Fruit fly (Drosophila melanogaster) whole organism, embryonic: ENCODE measurements around the gene CG10254.
A peak's percentile ranks its signal among the peaks of the same experiment; 100 is the strongest.

Source experiments
- Bdp1 ChIP-seq: fragments of 200-800 bp; sonication (Bioruptor generic); optimal IDR thresholded peaks from 3 replicates; lab custom pipeline; 2016; ENCODE audit warnings: missing biosample characterization, missing genetic modification characterization
- Blimp-1 ChIP-seq: fragments of 200-800 bp; sonication (Bioruptor generic); optimal IDR thresholded peaks from 3 replicates; lab custom pipeline; 2018; ENCODE audit warnings: missing biosample characterization, missing genetic modification characterization, mild to moderate bottlenecking, moderate library complexity, missing genetic modification reagents
- CG11456 ChIP-seq: fragments of 200-800 bp; sonication (Bioruptor generic); IDR thresholded peaks from 3 replicates; pipeline ENCODE4 v1.3.6; 2022; ENCODE audit warnings: missing biosample characterization, missing genetic modification characterization
- CG12391 ChIP-seq: fragments of 200-800 bp; sonication (Bioruptor generic); optimal IDR thresholded peaks from 3 replicates; lab custom pipeline; 2018; ENCODE audit warnings: missing biosample characterization, mild to moderate bottlenecking, missing genetic modification characterization, moderate library complexity
- CG1603 ChIP-seq: fragments of 200-800 bp; sonication (Bioruptor generic); optimal IDR thresholded peaks from 2 replicates; lab custom pipeline; 2019; ENCODE audit warnings: missing biosample characterization, mild to moderate bottlenecking, missing genetic modification characterization, moderate library complexity
- CG17829 ChIP-seq: fragments of 200-800 bp; optimal IDR thresholded peaks from 2 replicates; lab custom pipeline; 2019; ENCODE audit warnings: missing biosample characterization, mild to moderate bottlenecking, missing genetic modification characterization, moderate library complexity
- CG2712 ChIP-seq: fragments of 200-800 bp; optimal IDR thresholded peaks from 3 replicates; lab custom pipeline; 2019; ENCODE audit warnings: missing biosample characterization, mild to moderate bottlenecking, missing genetic modification characterization, moderate library complexity
- CG30403 ChIP-seq: fragments of 200-800 bp; sonication (Bioruptor generic); optimal IDR thresholded peaks from 3 replicates; lab custom pipeline; 2016; ENCODE audit warnings: missing biosample characterization, missing genetic modification characterization
- CG34376 ChIP-seq: fragments of 200-800 bp; sonication (Bioruptor generic); optimal IDR thresholded peaks from 2 replicates; lab custom pipeline; 2018; ENCODE audit warnings: missing biosample characterization, mild to moderate bottlenecking, missing genetic modification characterization
- CG4820 ChIP-seq: fragments of 200-800 bp; sonication (Bioruptor generic); optimal IDR thresholded peaks from 3 replicates; lab custom pipeline; 2016; ENCODE audit warnings: missing biosample characterization, missing genetic modification characterization
- CG5245 ChIP-seq: fragments of 200-800 bp; sonication (Bioruptor generic); optimal IDR thresholded peaks from 3 replicates; lab custom pipeline; 2016; ENCODE audit warnings: missing biosample characterization, missing genetic modification characterization
- CkIIα-i1 ChIP-seq: fragments of 200-800 bp; sonication (Bioruptor generic); IDR thresholded peaks from 2 replicates; pipeline ENCODE4 v1.3.6; 2022; ENCODE audit warnings: missing biosample characterization, missing genetic modification characterization
- Dad ChIP-seq: fragments of 200-800 bp; sonication (Bioruptor generic); optimal IDR thresholded peaks from 3 replicates; lab custom pipeline; 2016; ENCODE audit warnings: missing biosample characterization, missing genetic modification characterization
- ERR ChIP-seq: fragments of 200-800 bp; sonication (Bioruptor generic); optimal IDR thresholded peaks from 2 replicates; lab custom pipeline; 2016; ENCODE audit warnings: missing biosample characterization, missing genetic modification characterization
- Ets97D ChIP-seq: fragments of 200-800 bp; sonication (Bioruptor generic); optimal IDR thresholded peaks from 3 replicates; lab custom pipeline; 2016; ENCODE audit warnings: missing biosample characterization, missing genetic modification characterization
- Fer2 ChIP-seq: fragments of 200-800 bp; sonication (Bioruptor generic); optimal IDR thresholded peaks from 2 replicates; lab custom pipeline; 2018; ENCODE audit warnings: missing biosample characterization, mild to moderate bottlenecking, missing genetic modification characterization, moderate library complexity
- Lhr ChIP-seq: fragments of 200-800 bp; sonication (Bioruptor generic); optimal IDR thresholded peaks from 3 replicates; lab custom pipeline; 2017; ENCODE audit warnings: mild to moderate bottlenecking, missing biosample characterization, missing genetic modification reagents, missing genetic modification characterization
- Med ChIP-seq: fragments of 200-800 bp; sonication (Bioruptor generic); peaks from one replicate; lab custom pipeline; 2016; ENCODE audit warnings: missing biosample characterization, missing genetic modification characterization, mild to moderate bottlenecking, inconsistent platforms, moderate library complexity
- Meics ChIP-seq: fragments of 200-800 bp; sonication (Bioruptor generic); optimal IDR thresholded peaks from 2 replicates; lab custom pipeline; 2017; ENCODE audit warnings: missing biosample characterization, mild to moderate bottlenecking, missing genetic modification characterization
- NFAT ChIP-seq: fragments of 200-800 bp; sonication (Bioruptor generic); IDR thresholded peaks from 2 replicates; pipeline ENCODE4 v1.3.6; 2022; ENCODE audit warnings: missing biosample characterization, missing genetic modification characterization
- Optix ChIP-seq: fragments of 200-800 bp; sonication (Bioruptor generic); IDR thresholded peaks from 3 replicates; pipeline ENCODE4 v1.3.6; 2022; ENCODE audit warnings: missing biosample characterization, missing genetic modification characterization
- PHDP ChIP-seq: fragments of 200-800 bp; sonication (Bioruptor generic); optimal IDR thresholded peaks from 3 replicates; lab custom pipeline; 2018; ENCODE audit warnings: missing biosample characterization, mild to moderate bottlenecking, missing genetic modification characterization, moderate library complexity
- Pdp1 ChIP-seq, 2 experiments: fragments of 200-800 bp; sonication (Bioruptor generic); optimal IDR thresholded peaks; 3 replicates each; lab custom pipeline; 2016; ENCODE audit warnings: missing biosample characterization in 2 of 2, missing genetic modification characterization in 2 of 2, mild to moderate bottlenecking in 1 of 2, moderate library complexity in 1 of 2
- Sox102F ChIP-seq: fragments of 200-800 bp; sonication (Bioruptor generic); optimal IDR thresholded peaks from 2 replicates; lab custom pipeline; 2018; ENCODE audit warnings: missing biosample characterization, mild to moderate bottlenecking, missing genetic modification characterization, moderate library complexity
- Ssrp ChIP-seq: fragments of 200-800 bp; sonication (Bioruptor generic); optimal IDR thresholded peaks from 2 replicates; lab custom pipeline; 2018; ENCODE audit warnings: missing biosample characterization, mild to moderate bottlenecking, missing genetic modification characterization, moderate library complexity
- Tbp ChIP-seq: fragments of >200 bp; optimal IDR thresholded peaks from 2 replicates; lab custom pipeline; 2018; ENCODE audit warnings: missing biosample characterization, missing genetic modification characterization
- ato ChIP-seq: fragments of 200-800 bp; sonication (Bioruptor generic); IDR thresholded peaks from 2 replicates; pipeline ENCODE4 v1.3.6; 2022; ENCODE audit warnings: missing biosample characterization, missing genetic modification characterization; ENCODE audit not compliant: partially characterized antibody
- cato ChIP-seq: fragments of 200-800 bp; sonication (Bioruptor generic); optimal IDR thresholded peaks from 2 replicates; lab custom pipeline; 2016; ENCODE audit warnings: missing biosample characterization, missing genetic modification characterization, borderline replicate concordance
- cg ChIP-seq: fragments of 200-800 bp; sonication (Bioruptor generic); optimal IDR thresholded peaks from 3 replicates; lab custom pipeline; 2019; ENCODE audit warnings: missing biosample characterization, mild to moderate bottlenecking, missing genetic modification characterization, moderate library complexity
- crol ChIP-seq: fragments of 200-800 bp; sonication (Bioruptor generic); IDR thresholded peaks from 2 replicates; pipeline ENCODE4 v1.3.6; 2022; ENCODE audit warnings: missing biosample characterization, missing genetic modification characterization
- cwo ChIP-seq: fragments of 200-800 bp; sonication (Bioruptor generic); optimal IDR thresholded peaks from 3 replicates; lab custom pipeline; 2017; ENCODE audit warnings: missing biosample characterization, missing genetic modification characterization, mild to moderate bottlenecking, moderate library complexity, missing genetic modification reagents
- danr ChIP-seq: fragments of 200-800 bp; sonication (Bioruptor generic); IDR thresholded peaks from 2 replicates; pipeline ENCODE4 v1.3.6; 2022; ENCODE audit warnings: missing biosample characterization, missing genetic modification characterization
- disco-r ChIP-seq: fragments of 200-800 bp; sonication (Bioruptor generic); optimal IDR thresholded peaks from 2 replicates; lab custom pipeline; 2016; ENCODE audit warnings: missing biosample characterization, missing genetic modification characterization
- ems ChIP-seq: fragments of 200-800 bp; sonication (Bioruptor generic); optimal IDR thresholded peaks from 3 replicates; lab custom pipeline; 2016; ENCODE audit warnings: missing biosample characterization, missing genetic modification characterization
- ewg ChIP-seq: fragments of 200-800 bp; sonication (Bioruptor generic); optimal IDR thresholded peaks from 3 replicates; lab custom pipeline; 2017; ENCODE audit warnings: mild to moderate bottlenecking, missing biosample characterization, missing genetic modification reagents, missing genetic modification characterization
- ftz-f1 ChIP-seq: fragments of 200-800 bp; sonication (Bioruptor generic); optimal IDR thresholded peaks from 2 replicates; lab custom pipeline; 2016; ENCODE audit warnings: missing biosample characterization, missing genetic modification characterization
- fu2 ChIP-seq: fragments of 200-800 bp; sonication (Bioruptor generic); optimal IDR thresholded peaks from 2 replicates; lab custom pipeline; 2016; ENCODE audit warnings: missing biosample characterization, missing genetic modification characterization
- grn ChIP-seq: fragments of 200-800 bp; sonication (Bioruptor generic); optimal IDR thresholded peaks from 3 replicates; lab custom pipeline; 2017; ENCODE audit warnings: missing biosample characterization, missing genetic modification characterization
- ham ChIP-seq: fragments of 200-800 bp; sonication (Bioruptor generic); IDR thresholded peaks from 2 replicates; pipeline ENCODE4 v1.3.6; 2022; ENCODE audit warnings: missing biosample characterization, missing genetic modification characterization
- hb ChIP-seq: fragments of 200-800 bp; sonication (Bioruptor generic); IDR thresholded peaks from 3 replicates; pipeline ENCODE4 v1.3.6; 2022; ENCODE audit warnings: missing biosample characterization, missing genetic modification characterization; ENCODE audit not compliant: partially characterized antibody
- hkb ChIP-seq, 2 experiments: fragments of 200-800 bp in 1 of 2; fragments of >200 bp in 1 of 2; sonication (Bioruptor generic) in 1 of 2; IDR thresholded peaks in 1 of 2; optimal IDR thresholded peaks in 1 of 2; 2 replicates each; pipeline versions ENCODE4 v1.3.6 to Lab custom; 2017 to 2022; ENCODE audit warnings: missing biosample characterization in 1 of 2, missing genetic modification characterization in 1 of 2
- kay ChIP-seq: fragments of 200-800 bp; sonication (Bioruptor generic); optimal IDR thresholded peaks from 2 replicates; lab custom pipeline; 2016; ENCODE audit warnings: missing biosample characterization, missing genetic modification characterization
- maf-S ChIP-seq: fragments of 200-800 bp; sonication (Bioruptor generic); optimal IDR thresholded peaks from 2 replicates; lab custom pipeline; 2016; ENCODE audit warnings: missing biosample characterization, missing genetic modification characterization
- mam ChIP-seq: fragments of 200-800 bp; sonication (Bioruptor generic); optimal IDR thresholded peaks from 3 replicates; lab custom pipeline; 2016; ENCODE audit warnings: missing biosample characterization, missing genetic modification characterization
- p53 ChIP-seq: fragments of 200-800 bp; sonication (Bioruptor generic); optimal IDR thresholded peaks from 2 replicates; lab custom pipeline; 2016; ENCODE audit warnings: missing biosample characterization, missing genetic modification characterization
- run ChIP-seq: fragments of 200-800 bp; sonication (Bioruptor generic); optimal IDR thresholded peaks from 3 replicates; lab custom pipeline; 2018; ENCODE audit warnings: missing biosample characterization, mild to moderate bottlenecking, missing genetic modification characterization
- sens ChIP-seq: fragments of 200-800 bp; sonication (Bioruptor generic); peaks from one replicate; lab custom pipeline; 2016; ENCODE audit warnings: missing biosample characterization, missing genetic modification characterization
- seq ChIP-seq: fragments of 200-800 bp; sonication (Bioruptor generic); IDR thresholded peaks from 2 replicates; pipeline ENCODE4 v1.3.6; 2022; ENCODE audit warnings: missing biosample characterization, missing genetic modification characterization
- sim ChIP-seq: fragments of 200-800 bp; sonication (Bioruptor generic); IDR thresholded peaks from 2 replicates; pipeline ENCODE4 v1.3.6; 2022; ENCODE audit warnings: missing biosample characterization, missing genetic modification characterization
- slou ChIP-seq: fragments of 200-800 bp; sonication (Bioruptor generic); optimal IDR thresholded peaks from 3 replicates; lab custom pipeline; 2016; ENCODE audit warnings: missing biosample characterization, missing genetic modification characterization
- vvl ChIP-seq: fragments of 200-800 bp; sonication (Bioruptor generic); IDR thresholded peaks from 2 replicates; pipeline ENCODE4 v1.3.6; 2022; ENCODE audit warnings: missing biosample characterization, missing genetic modification characterization

CG10254 gene

DNA sequence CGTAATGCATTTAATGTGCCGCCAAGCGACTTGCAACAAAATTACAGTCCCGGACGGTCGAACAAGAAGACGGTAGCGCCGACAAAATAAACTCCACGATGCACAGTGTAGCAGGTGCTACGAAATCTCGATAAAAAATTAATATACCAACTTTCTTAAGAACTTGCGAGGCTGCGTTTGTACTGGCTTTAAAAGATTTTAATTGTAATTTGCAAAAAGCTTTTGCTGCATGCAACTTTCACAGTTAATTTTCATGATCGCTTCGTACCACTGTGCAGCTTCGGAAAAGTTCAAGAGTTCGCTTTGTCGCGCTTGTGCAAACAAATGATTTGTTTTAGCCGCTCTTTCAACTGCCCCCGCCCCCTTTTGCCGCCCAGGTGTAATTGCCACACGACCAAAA is 48.6 kb downstream of the CG10254 start (continued):
- TF ChIP-seq slou (GFP tag; lab: Kevin White, UChicago) (no peak), Lhr (GFP tag; lab: Kevin White, UChicago) (peak; percentile 7), Ssrp (tag; lab: Kevin White, UChicago) (peak; percentile 64), CG4820 (GFP tag; lab: Kevin White, UChicago) (peak; percentile 72), seq (peak; percentile 57), run (peak; percentile 33), Blimp-1 (GFP tag; lab: Kevin White, UChicago) (peak; percentile 79), hb (GFP tag; lab: Robert Waterston, UW) (no peak), NFAT (GFP tag; lab: Robert Waterston, UW) (peak; percentile 65), disco-r (GFP tag; lab: Kevin White, UChicago) (no peak), Ets97D (GFP tag; lab: Kevin White, UChicago) (peak; percentile 29), PHDP (peak; percentile 69), fu2 (GFP tag; lab: Kevin White, UChicago) (peak; percentile 2), sim (GFP tag; lab: Robert Waterston, UW) (0 out of 2 replicates have a peak, but pooled peaks have one; percentile 24), cato (GFP tag; lab: Kevin White, UChicago) (no peak), CG5245 (GFP tag; lab: Kevin White, UChicago) (peak; percentile 61), mam (peak; percentile 69), ewg (GFP tag; lab: Kevin White, UChicago) (peak; percentile 63), cg (GFP tag; lab: Kevin White, UChicago) (no peak), CG12391 (tag; lab: Kevin White, UChicago) (peak; percentile 66), sens (GFP tag; lab: Kevin White, UChicago) (peak; percentile 98), Med (GFP tag; lab: Kevin White, UChicago) (peak; percentile 96), ems (GFP tag; lab: Kevin White, UChicago) (peak; percentile 71), vvl (peak; percentile 89), CkIIα-i1 (GFP tag; lab: Robert Waterston, UW) (no peak), hkb (optimal IDR thresholded peaks at IDR 0.05; lab: Kevin White, UChicago) (no peak), hkb (GFP tag; IDR thresholded peaks at IDR 0.05; lab: Robert Waterston, UW) (peak; percentile 90), grn (GFP tag; lab: Kevin White, UChicago) (no peak), ftz-f1 (no peak), crol (GFP tag; lab: Robert Waterston, UW) (no peak), Sox102F (GFP tag; lab: Kevin White, UChicago) (peak; percentile 88), CG2712 (peak; percentile 73), CG1603 (tag; lab: Kevin White, UChicago) (peak; percentile 76), ham (GFP tag; lab: Robert Waterston, UW) (no peak), Meics (GFP tag; lab: Kevin White, UChicago) (peak; percentile 65), danr (peak; percentile 45; the same call in 1 of the 2 replicates), CG11456 (GFP tag; lab: Robert Waterston, UW) (peak; percentile 75), Fer2 (tag; lab: Kevin White, UChicago) (no peak), maf-S (GFP tag; lab: Kevin White, UChicago) (peak; percentile 37), Optix (GFP tag; lab: Robert Waterston, UW) (peak; percentile 81; the same call in 2 of the 3 replicates), ato (GFP tag; lab: Robert Waterston, UW) (no peak), kay (GFP tag; lab: Kevin White, UChicago) (no peak), cwo (GFP tag; lab: Kevin White, UChicago) (peak; percentile 58), Dad (peak; percentile 64), Bdp1 (peak; percentile 15), Tbp (no peak), p53 (GFP tag; lab: Kevin White, UChicago) (no peak), CG34376 (GFP tag; lab: Kevin White, UChicago) (no peak), CG30403 (GFP tag; lab: Kevin White, UChicago) (peak; percentile 72), Pdp1 (GFP tag; optimal IDR thresholded peaks at IDR 0.05; lab: Kevin White, UChicago) (peak; percentile 65 to 72), ERR (GFP tag; lab: Kevin White, UChicago) (peak; percentile 31), CG17829 (tag; lab: Kevin White, UChicago) (peak; percentile 45)
